Fruit fly (Drosophila melanogaster) whole organism, larva: ENCODE measurements around the gene CG32462.

Experiments
- noc ChIP-seq: fragments of 200-800 bp; sonication (Bioruptor generic); optimal IDR thresholded peaks from 3 replicates; lab custom pipeline; 2019; ENCODE audit warnings: missing biosample characterization, mild to moderate bottlenecking, missing genetic modification characterization, moderate library complexity

The CG32462 gene

DNA sequence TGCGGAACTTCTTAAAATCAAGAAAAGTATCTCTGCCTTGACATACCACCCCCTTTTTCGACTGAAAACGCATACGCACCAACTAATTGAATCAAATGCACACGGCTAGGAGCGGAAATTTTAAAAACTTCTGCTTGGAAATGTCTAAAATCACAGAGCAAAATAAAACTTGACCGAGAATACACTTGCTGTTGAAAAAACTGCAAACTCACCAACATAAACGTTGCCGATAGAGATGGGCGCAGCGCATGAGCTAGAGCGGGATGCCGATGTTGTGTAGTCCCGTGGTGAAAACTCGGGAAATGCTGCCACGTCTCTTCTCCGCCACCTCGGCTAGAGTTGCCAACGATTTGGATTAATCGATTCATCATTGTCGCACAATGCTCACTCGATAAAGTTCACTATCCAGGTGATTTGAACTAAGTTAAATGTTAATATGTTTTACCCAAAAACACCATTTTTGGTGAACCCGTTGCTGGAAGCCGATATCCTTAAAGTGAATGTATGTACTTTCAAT is 18.6 kb upstream of the CG32462 start, which contains the start of the genes CG11109 and Arf1:
Gene CG11109 (plus strand): TSS at position 356 of the 517 bp plus-strand sequence.
Gene Arf1 (minus strand): TSS at position 387 of the 517 bp plus-strand sequence.
- peak; percentile 32 for TF ChIP-seq noc (tag; lab: Kevin White, UChicago)

DNA sequence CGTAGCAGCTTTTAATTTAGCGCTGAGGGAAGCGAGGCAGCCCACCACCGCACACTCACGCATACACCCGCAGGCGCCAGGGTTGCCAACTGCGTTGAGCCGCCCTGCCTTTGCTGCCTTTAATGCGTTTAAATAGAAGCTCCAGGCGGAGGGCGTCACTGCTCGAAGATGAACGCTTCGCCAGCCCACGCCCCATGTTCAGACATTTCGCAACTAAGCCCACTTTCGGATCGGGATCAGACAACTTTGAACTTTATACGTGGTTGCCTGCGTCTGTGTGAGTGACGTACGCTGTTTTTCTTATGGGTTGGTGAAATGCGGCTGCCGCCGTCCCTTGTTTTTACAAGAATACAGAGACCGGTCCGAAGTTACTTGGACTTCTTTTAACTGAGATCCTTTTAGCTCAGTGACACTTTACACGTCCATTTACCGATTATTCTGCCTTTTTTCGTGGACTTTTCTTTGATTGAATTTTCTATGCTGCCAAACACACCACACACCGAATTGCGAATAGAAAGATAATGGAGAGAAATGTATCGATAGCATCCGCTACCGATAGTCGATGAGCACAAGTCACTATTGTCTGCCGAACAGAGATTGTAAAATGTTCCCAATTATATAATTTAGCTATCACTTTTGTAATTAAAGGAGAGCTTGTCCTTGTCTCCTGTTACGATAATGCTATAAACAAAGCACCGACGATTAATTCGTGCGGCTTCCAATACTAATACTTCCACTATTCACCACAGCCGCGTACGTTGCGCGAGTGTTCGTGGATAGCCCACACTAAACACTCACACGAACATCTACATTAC is 17.9 kb upstream of the CG32462 start:
- peak; percentile 12 for TF ChIP-seq noc (tag; lab: Kevin White, UChicago)

- no peak for TF ChIP-seq noc (tag; lab: Kevin White, UChicago)
Observed at dm6 chr3L:22870378-22870777, 17.1 kb upstream of the CG32462 start.

- TF ChIP-seq noc (tag; lab: Kevin White, UChicago) = peak; percentile 56
Observed at dm6 chr3L:22868070-22868469, 14.8 kb upstream of the CG32462 start, which contains the start of gene EMC4. Gene EMC4, minus strand, starts transcription at chr3L:22868243.

DNA sequence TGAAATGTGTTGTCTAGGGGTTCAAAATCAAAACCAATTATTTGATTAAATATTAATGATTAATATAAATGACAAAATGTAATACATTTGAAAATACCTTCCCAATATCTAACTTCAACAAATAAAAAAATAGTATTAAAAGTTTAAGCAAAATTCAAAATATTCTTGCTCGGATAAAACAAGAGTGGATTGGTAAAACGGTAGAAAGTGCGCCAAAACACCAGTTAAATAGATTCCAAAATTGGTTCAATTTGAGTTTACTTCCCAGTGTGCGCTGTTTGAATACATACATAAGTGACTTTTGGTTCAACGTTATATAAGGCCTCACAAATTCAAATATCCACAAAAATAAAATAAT is 11.7 kb upstream of the CG32462 start:
- TF ChIP-seq noc (tag; lab: Kevin White, UChicago) = peak; percentile 63

- TF ChIP-seq noc (tag; lab: Kevin White, UChicago) = no peak
Observed at dm6 chr3L:22864254-22865060, 11.1 kb upstream of the CG32462 start, which contains the start of gene CG33170. Gene CG33170, plus strand, starts transcription at chr3L:22864600.

dm6 chr3L:22863367-22864078 is 10.2 kb upstream of the CG32462 start, which contains the start of gene CG33169:
Gene CG33169, plus strand, starts transcription at chr3L:22863864.
- TF ChIP-seq noc (tag; lab: Kevin White, UChicago) = no peak

DNA sequence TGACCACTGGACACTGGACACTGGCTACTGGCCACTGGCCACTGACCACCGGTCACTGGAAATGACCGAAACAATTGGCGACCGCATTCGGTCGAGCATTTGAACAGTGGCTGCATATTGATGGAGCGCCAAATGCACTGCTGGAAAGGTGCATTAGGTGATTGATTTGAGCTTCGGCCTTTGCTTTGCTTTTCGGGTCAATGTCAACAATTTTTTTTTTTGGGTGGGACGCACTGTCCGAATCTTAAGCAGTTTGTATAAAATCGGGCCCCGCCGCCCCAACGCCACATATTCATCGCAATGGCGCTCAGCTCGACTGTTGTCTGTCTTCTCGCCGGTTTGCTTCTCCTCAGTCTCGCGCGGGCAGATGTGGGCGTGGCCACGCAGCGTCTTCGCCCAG is 7.2 kb upstream of the CG32462 start, which contains the start of gene CG13239:
Gene CG13239 (plus strand): TSS at position 301 of the 400 bp plus-strand sequence.
- TF ChIP-seq noc (tag; lab: Kevin White, UChicago) = no peak

dm6 chr3L:22856009-22856477 is 2.7 kb upstream of the CG32462 start, which contains the start of gene CG32459:
Gene CG32459, minus strand, starts transcription at chr3L:22856059.
- TF ChIP-seq noc (tag; lab: Kevin White, UChicago) = no peak

- TF ChIP-seq noc (tag; lab: Kevin White, UChicago) = no peak
Observed at dm6 chr3L:22851172-22852128, 1.9 kb downstream of the CG32462 start.

DNA sequence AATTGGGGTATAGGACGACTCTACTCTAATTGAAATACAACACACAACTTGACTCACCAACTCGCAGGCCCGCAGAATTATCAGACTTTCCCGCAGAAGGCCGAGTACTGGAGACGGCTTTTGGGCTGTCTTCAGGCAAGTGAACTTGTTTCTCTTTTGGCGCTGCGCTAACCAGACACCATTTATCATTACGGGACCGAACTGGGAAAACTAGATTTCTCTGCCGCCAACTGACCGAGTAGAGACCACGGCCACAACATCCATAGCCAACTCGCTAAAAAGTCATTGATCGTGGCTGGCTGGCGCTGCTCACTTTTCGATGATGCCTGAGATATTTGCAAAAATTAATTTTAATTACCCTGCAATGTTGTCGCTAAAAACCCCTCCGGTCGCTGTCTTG is 4.4 kb downstream of the CG32462 start:
- no peak for TF ChIP-seq noc (tag; lab: Kevin White, UChicago)

dm6 chr3L:22847679-22848118 is 5.6 kb downstream of the CG32462 start:
- no peak for TF ChIP-seq noc (tag; lab: Kevin White, UChicago)

DNA sequence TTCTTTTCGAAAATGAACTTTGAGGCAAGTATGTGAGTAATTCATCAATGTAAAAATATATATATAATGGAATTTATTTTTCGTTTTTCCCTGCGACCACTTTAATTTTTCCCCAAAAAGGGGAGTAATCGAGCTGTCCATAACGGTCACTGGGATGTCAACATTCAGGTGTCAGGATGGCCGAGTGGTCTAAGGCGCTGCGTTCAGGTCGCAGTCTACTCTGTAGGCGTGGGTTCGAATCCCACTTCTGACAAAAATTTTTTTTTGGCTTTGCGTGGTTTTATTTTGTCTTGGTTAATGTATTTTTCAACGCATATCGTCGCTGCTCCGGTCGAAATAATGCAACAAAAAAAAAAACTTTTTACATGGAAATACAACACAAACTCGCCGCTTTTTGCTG is 10.2 kb downstream of the CG32462 start:
- no peak for TF ChIP-seq noc (tag; lab: Kevin White, UChicago)
